Fruit fly (Drosophila melanogaster): ENCODE data around the gene CG7341.

The CG7341 gene

DNA sequence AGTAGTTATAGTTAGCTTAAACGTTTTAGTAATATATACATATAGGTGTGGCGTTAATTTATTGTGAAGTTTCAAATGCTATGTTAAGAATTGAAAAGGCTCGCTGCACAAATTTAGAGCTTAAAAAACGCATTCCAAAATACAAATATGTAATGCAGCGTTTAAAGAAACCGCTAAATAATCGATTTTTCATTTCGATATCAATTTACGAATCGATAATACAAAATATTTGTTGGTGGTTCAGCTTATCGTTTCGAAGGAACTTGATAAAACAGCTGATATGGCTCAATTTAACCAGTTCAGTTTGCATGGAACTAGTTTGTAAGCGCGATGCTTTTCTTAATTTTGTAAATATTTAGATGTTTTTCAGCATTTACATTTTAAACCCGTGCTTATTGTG, at the start of gene CG7341, which contains the start of gene CG32195 (continued):
- peak; percentile 76 for TF ChIP-seq CG2116 (GFP tag; optimal IDR thresholded peaks at IDR 0.05)
- TF ChIP-seq trh (GFP tag; optimal IDR thresholded peaks at IDR 0.05) = no peak
- no peak for TF ChIP-seq CG2199 (GFP tag; IDR thresholded peaks at IDR 0.05)
- TF ChIP-seq CG1233 (GFP tag; optimal IDR thresholded peaks at IDR 0.05) = no peak
- no peak for TF ChIP-seq CG1832 (GFP tag; optimal IDR thresholded peaks at IDR 0.05)
- TF ChIP-seq CG11695 (GFP tag; IDR thresholded peaks at IDR 0.05) = no peak
- no peak for TF ChIP-seq Camta (GFP tag; optimal IDR thresholded peaks at IDR 0.05)
- TF ChIP-seq Dll (GFP tag; IDR thresholded peaks at IDR 0.05; ENCODE audit: partially characterized antibody) = peak; percentile 83
- no peak for TF ChIP-seq btn (GFP tag; optimal IDR thresholded peaks at IDR 0.05)
- TF ChIP-seq CG6765 (GFP tag; optimal IDR thresholded peaks at IDR 0.05) = no peak
- TF ChIP-seq CG14710 (tag; optimal IDR thresholded peaks at IDR 0.05) = peak; percentile 21
- peak; percentile 89 for TF ChIP-seq CG13287 (GFP tag; IDR thresholded peaks at IDR 0.05; ENCODE audit: partially characterized antibody)
- TF ChIP-seq hb (GFP tag; IDR thresholded peaks at IDR 0.05; ENCODE audit: partially characterized antibody) = peak; percentile 53; the same call in 1 of the 3 replicates
- no peak for TF ChIP-seq CG4328 (GFP tag; optimal IDR thresholded peaks at IDR 0.05)
- no peak for TF ChIP-seq Antp (GFP tag; optimal IDR thresholded peaks at IDR 0.05)
- peak; percentile 99 for TF ChIP-seq CG15514 (GFP tag; optimal IDR thresholded peaks at IDR 0.05)
- no peak for TF ChIP-seq Xrp1 (GFP tag; IDR thresholded peaks at IDR 0.05)
- TF ChIP-seq CG9932 (GFP tag; IDR thresholded peaks at IDR 0.05) = no peak
- peak; percentile 94 for TF ChIP-seq Dp (GFP tag; optimal IDR thresholded peaks at IDR 0.05)
- TF ChIP-seq CG17802 (tag; optimal IDR thresholded peaks at IDR 0.05) = no peak
- no peak for TF ChIP-seq br (optimal IDR thresholded peaks at IDR 0.05)
- no peak for TF ChIP-seq CG13624 (GFP tag; optimal IDR thresholded peaks at IDR 0.05)
- TF ChIP-seq Fer1 (GFP tag; optimal IDR thresholded peaks at IDR 0.05) = peak; percentile 23
- peak; percentile 5 for TF ChIP-seq CG4617 (GFP tag; optimal IDR thresholded peaks at IDR 0.05; ENCODE audit: borderline replicate concordance)
- TF ChIP-seq CG13123 (GFP tag; optimal IDR thresholded peaks at IDR 0.05) = no peak
- TF ChIP-seq CG14667 (GFP tag; IDR thresholded peaks at IDR 0.05) = no peak
- no peak for TF ChIP-seq slp2 (GFP tag; optimal IDR thresholded peaks at IDR 0.05)
- no peak for TF ChIP-seq H15 (GFP tag; IDR thresholded peaks at IDR 0.05)
- TF ChIP-seq Dref (GFP tag; IDR thresholded peaks at IDR 0.05) = peak; percentile 77
- no peak for TF ChIP-seq slbo (GFP tag; IDR thresholded peaks at IDR 0.05)
- no peak for TF ChIP-seq Mad (GFP tag; optimal IDR thresholded peaks at IDR 0.05)
- TF ChIP-seq CG8924 (tag; optimal IDR thresholded peaks at IDR 0.05) = no peak
- no peak for TF ChIP-seq ATbp (GFP tag; optimal IDR thresholded peaks at IDR 0.05)
- TF ChIP-seq fu2 (GFP tag; optimal IDR thresholded peaks at IDR 0.05) = no peak
- no peak for TF ChIP-seq CG7372 (GFP tag; IDR thresholded peaks at IDR 0.05)
- TF ChIP-seq CG4854 (GFP tag; optimal IDR thresholded peaks at IDR 0.05) = no peak
- TF ChIP-seq vnd (GFP tag; IDR thresholded peaks at IDR 0.05; ENCODE audit: partially characterized antibody) = peak; percentile 62
- peak; percentile 6 for TF ChIP-seq CG34376 (GFP tag; optimal IDR thresholded peaks at IDR 0.05)
- TF ChIP-seq chinmo (GFP tag; IDR thresholded peaks at IDR 0.05; ENCODE audit: partially characterized antibody) = peak; percentile 71; the same call in 2 of the 4 replicates
- TF ChIP-seq hbn (GFP tag; IDR thresholded peaks at IDR 0.05; ENCODE audit: partially characterized antibody) = peak; percentile 72
- TF ChIP-seq gce (GFP tag; IDR thresholded peaks at IDR 0.05) = no peak
- peak; percentile 64 for TF ChIP-seq pzg (GFP tag; optimal IDR thresholded peaks at IDR 0.05)
- TF ChIP-seq lbe (GFP tag; optimal IDR thresholded peaks at IDR 0.05) = peak; percentile 31
- peak; percentile 80 for TF ChIP-seq CG7963 (GFP tag; IDR thresholded peaks at IDR 0.05; ENCODE audit: partially characterized antibody)
- TF ChIP-seq Xbp1 (GFP tag; optimal IDR thresholded peaks at IDR 0.05) = no peak
- no peak for TF ChIP-seq Mes4 (GFP tag; optimal IDR thresholded peaks at IDR 0.05)
- no peak for TF ChIP-seq hth (optimal IDR thresholded peaks at IDR 0.05)
- TF ChIP-seq p53 (GFP tag; optimal IDR thresholded peaks at IDR 0.05) = no peak
- no peak for TF ChIP-seq ab (GFP tag; optimal IDR thresholded peaks at IDR 0.05)
- peak; percentile 10 for TF ChIP-seq CG17186 (GFP tag; optimal IDR thresholded peaks at IDR 0.05)
- TF ChIP-seq CG10267 (tag; optimal IDR thresholded peaks at IDR 0.05) = peak; percentile 49
- no peak for TF ChIP-seq en (GFP tag; optimal IDR thresholded peaks at IDR 0.05)

Data from whole organism, embryonic.